Worm (Caenorhabditis elegans) whole organism, mixed stage, embryonic: Measurements from ENCODE around the gene str-57.

ENCODE experiments used
- bed-3 ChIP-seq: fragments of 200-800 bp; sonication (Bioruptor generic); optimal IDR thresholded peaks from 3 replicates; lab custom pipeline; 2018; ENCODE audit warnings: mild to moderate bottlenecking, missing genetic modification characterization, moderate library complexity, missing compliant biosample characterization
- cnd-1 ChIP-seq: fragments of 200-800 bp; sonication (Bioruptor generic); optimal IDR thresholded peaks from 2 replicates; lab custom pipeline; 2018; ENCODE audit warnings: mild to moderate bottlenecking, missing genetic modification characterization, missing compliant biosample characterization
- snpc-4 ChIP-seq: fragments of 150-350 bp; optimal IDR thresholded peaks from 2 replicates; lab custom pipeline; 2014; ENCODE audit warnings: missing biosample characterization, missing genetic modification characterization
- unc-62 ChIP-seq: fragments of 150-350 bp; optimal IDR thresholded peaks from 2 replicates; lab custom pipeline; 2014; ENCODE audit warnings: missing biosample characterization, missing genetic modification reagents, missing genetic modification characterization
- ztf-11 ChIP-seq: fragments of 150-350 bp; optimal IDR thresholded peaks from 2 replicates; lab custom pipeline; 2014; ENCODE audit warnings: missing biosample characterization, missing genetic modification characterization

ce11 chrV:15899696-15900095, 29.2 kb downstream of the str-57 start, which contains the start of gene T06C12.14:
- TF ChIP-seq cnd-1 = no peak
- TF ChIP-seq bed-3 (GFP tag; lab: Kevin White, UChicago) = no peak
- no peak for TF ChIP-seq snpc-4 (tag; lab: Kevin White, UChicago)
- no peak for TF ChIP-seq ztf-11 (tag; lab: Kevin White, UChicago)
- TF ChIP-seq unc-62 (GFP tag; lab: Kevin White, UChicago) = no peak
